Fruit fly (Drosophila melanogaster): ENCODE data around the gene CG12480.

The CG12480 gene

dm6 chrX:14218045-14218483 lies 48.7 kb downstream of the CG12480 start (continued):
- TF ChIP-seq Lpt (GFP tag; optimal IDR thresholded peaks at IDR 0.05) (no peak), lola (GFP tag; optimal IDR thresholded peaks at IDR 0.05) (peak in 1 of 3 experiments; percentile 83), gcm (GFP tag; optimal IDR thresholded peaks at IDR 0.05) (peak; percentile 86), CG2712 (tag; optimal IDR thresholded peaks at IDR 0.05) (peak; percentile 92), scrt (GFP tag; optimal IDR thresholded peaks at IDR 0.05) (peak; percentile 74), wdn (GFP tag; IDR thresholded peaks at IDR 0.05) (peak; percentile 82), Dbx (GFP tag; IDR thresholded peaks at IDR 0.05) (peak; percentile 87), CG34376 (GFP tag; optimal IDR thresholded peaks at IDR 0.05) (peak; percentile 50), rib (GFP tag; IDR thresholded peaks at IDR 0.05) (peak; percentile 69), CG18262 (tag; optimal IDR thresholded peaks at IDR 0.05) (peak; percentile 90), CG11560 (tag; IDR thresholded peaks at IDR 0.05) (peak; percentile 60; the same call in 2 of the 3 replicates), Ssrp (tag; optimal IDR thresholded peaks at IDR 0.05) (peak; percentile 89), B-H1 (GFP tag; IDR thresholded peaks at IDR 0.05) (peak; percentile 85), Gug (GFP tag; IDR thresholded peaks at IDR 0.05) (peak; percentile 44; the same call in 2 of the 4 replicates), da (GFP tag; optimal IDR thresholded peaks at IDR 0.05) (peak; percentile 53), fd96Cb (tag; optimal IDR thresholded peaks at IDR 0.05) (peak; percentile 89), Dip3 (GFP tag; optimal IDR thresholded peaks at IDR 0.05) (peak; percentile 52), CG7372 (GFP tag; IDR thresholded peaks at IDR 0.05) (peak; percentile 73), CG11723 (GFP tag; optimal IDR thresholded peaks at IDR 0.05) (peak; percentile 76), gsb (GFP tag; IDR thresholded peaks at IDR 0.05) (peak; percentile 74), Dref (GFP tag; IDR thresholded peaks at IDR 0.05) (no peak), exex (tag; optimal IDR thresholded peaks at IDR 0.05) (peak; percentile 43), eyg (GFP tag; optimal IDR thresholded peaks at IDR 0.05) (peak; percentile 10), GATAe (GFP tag; conservative IDR thresholded peaks at IDR 0.05) (no peak), disco-r (GFP tag; optimal IDR thresholded peaks at IDR 0.05) (peak; percentile 39), sd (tag; optimal IDR thresholded peaks at IDR 0.05) (peak; percentile 47), sob (GFP tag; IDR thresholded peaks at IDR 0.05) (peak; percentile 88), CG12219 (GFP tag; optimal IDR thresholded peaks at IDR 0.05) (peak; percentile 69), gce (GFP tag; IDR thresholded peaks at IDR 0.05) (peak; percentile 69; the same call in 1 of the 3 replicates), salm (tag; optimal IDR thresholded peaks at IDR 0.05) (peak; percentile 86), CG6689 (GFP tag; IDR thresholded peaks at IDR 0.05) (peak; percentile 89), tup (GFP tag; optimal IDR thresholded peaks at IDR 0.05) (peak; percentile 44), HHEX (GFP tag; optimal IDR thresholded peaks at IDR 0.05) (peak; percentile 81), ro (GFP tag; IDR thresholded peaks at IDR 0.05) (peak; percentile 66; the same call in 1 of the 2 replicates), amos (GFP tag; IDR thresholded peaks at IDR 0.05; ENCODE audit: partially characterized antibody) (no peak), nmo (GFP tag; optimal IDR thresholded peaks at IDR 0.05) (peak; percentile 90), Hr39 (optimal IDR thresholded peaks at IDR 0.05) (no peak), chn (GFP tag; optimal IDR thresholded peaks at IDR 0.05) (peak; percentile 55), btn (GFP tag; optimal IDR thresholded peaks at IDR 0.05) (peak; percentile 34), yki (optimal IDR thresholded peaks at IDR 0.05) (no peak), prd (optimal IDR thresholded peaks at IDR 0.05) (no peak), prd (GFP tag; IDR thresholded peaks at IDR 0.05) (peak; percentile 93), CG12236 (GFP tag; optimal IDR thresholded peaks at IDR 0.05) (peak; percentile 27), CG1792 (GFP tag; optimal IDR thresholded peaks at IDR 0.05) (peak; percentile 49), CG10431 (GFP tag; optimal IDR thresholded peaks at IDR 0.05) (no peak), CG4854 (GFP tag; optimal IDR thresholded peaks at IDR 0.05) (peak; percentile 57), E2f1 (GFP tag; IDR thresholded peaks at IDR 0.05) (peak; percentile 84), kni (GFP tag; optimal IDR thresholded peaks at IDR 0.05) (no peak), Xrp1 (GFP tag; IDR thresholded peaks at IDR 0.05) (peak; percentile 92), Side (GFP tag; optimal IDR thresholded peaks at IDR 0.05) (peak; percentile 68), Dll (GFP tag; IDR thresholded peaks at IDR 0.05; ENCODE audit: partially characterized antibody) (no peak), CG16815 (GFP tag; optimal IDR thresholded peaks at IDR 0.05) (peak; percentile 72)
